Worm (Caenorhabditis elegans): Measurements from ENCODE around the gene znf-782.

The znf-782 gene

ce11 chrIV:1035108-1035507 lies 32.2 kb downstream of the znf-782 start (continued):
- TF ChIP-seq nhr-20 (tag; optimal IDR thresholded peaks at IDR 0.05) (peak; percentile 3), blmp-1 (tag; optimal IDR thresholded peaks at IDR 0.05) (peak; percentile 26), sup-37 (GFP tag; optimal IDR thresholded peaks at IDR 0.05) (no peak), lin-39 (tag; optimal IDR thresholded peaks at IDR 0.05) (no peak), ceh-82 (tag; optimal IDR thresholded peaks at IDR 0.05) (no peak), lin-35 (GFP tag; optimal IDR thresholded peaks at IDR 0.05) (peak in 1 of 2 experiments; percentile 51), nhr-11 (tag; optimal IDR thresholded peaks at IDR 0.05) (no peak), nhr-84 (tag; optimal IDR thresholded peaks at IDR 0.05) (no peak), rnt-1 (tag; optimal IDR thresholded peaks at IDR 0.05) (no peak), nhr-77 (tag; optimal IDR thresholded peaks at IDR 0.05) (no peak), irx-1 (tag; optimal IDR thresholded peaks at IDR 0.05) (no peak), ceh-88 (GFP tag; IDR thresholded peaks at IDR 0.05) (no peak), nhr-19 (GFP tag; conservative IDR thresholded peaks at IDR 0.05) (no peak), efl-1 (optimal IDR thresholded peaks at IDR 0.05) (no peak), efl-1 (GFP tag; optimal IDR thresholded peaks at IDR 0.05 in 1 of 2) (peak in 1 of 2 experiments; percentile 90), fkh-8 (tag; optimal IDR thresholded peaks at IDR 0.05) (no peak)

- no peak for TF ChIP-seq ceh-82 (tag; optimal IDR thresholded peaks at IDR 0.05)
- TF ChIP-seq hlh-4 (tag; optimal IDR thresholded peaks at IDR 0.05): no peak
- no peak for TF ChIP-seq pag-3 (tag; optimal IDR thresholded peaks at IDR 0.05; ENCODE audit: borderline replicate concordance, insufficient read depth)
- TF ChIP-seq blmp-1 (tag; optimal IDR thresholded peaks at IDR 0.05): no peak
- no peak for TF ChIP-seq efl-1 (optimal IDR thresholded peaks at IDR 0.05)
- TF ChIP-seq efl-1 (GFP tag; optimal IDR thresholded peaks at IDR 0.05 in 1 of 2): no peak
- no peak for TF ChIP-seq lin-15B (tag; optimal IDR thresholded peaks at IDR 0.05)
- no peak for TF ChIP-seq mab-9 (GFP tag; IDR thresholded peaks at IDR 0.05)
- no peak for TF ChIP-seq mep-1 (tag; optimal IDR thresholded peaks at IDR 0.05)
- TF ChIP-seq grh-1 (GFP tag; IDR thresholded peaks at IDR 0.05): no peak
Observed at ce11 chrIV:1029939-1030338, 37.4 kb downstream of the znf-782 start, which contains the start of gene abhd-14. abhd-14 (minus strand) TSS chrIV:1030039.

ce11 chrIV:1019801-1020200 lies 47.5 kb downstream of the znf-782 start:
- TF ChIP-seq nhr-85 (tag) (peak; percentile 50), ets-5 (GFP tag; IDR thresholded peaks at IDR 0.05) (no peak), snpc-4 (tag; optimal IDR thresholded peaks at IDR 0.05) (no peak)

- TF ChIP-seq nhr-84 (tag; optimal IDR thresholded peaks at IDR 0.05): no peak
- no peak for TF ChIP-seq efl-1 (optimal IDR thresholded peaks at IDR 0.05)
- peak in 1 of 2 experiments; percentile 26 for TF ChIP-seq efl-1 (GFP tag; optimal IDR thresholded peaks at IDR 0.05 in 1 of 2)
- no peak for TF ChIP-seq ztf-4 (tag; optimal IDR thresholded peaks at IDR 0.05)
- TF ChIP-seq nhr-77 (tag; optimal IDR thresholded peaks at IDR 0.05): no peak
Observed at ce11 chrIV:1015430-1015829, 51.9 kb downstream of the znf-782 start.

ce11 chrIV:1013233-1013798 lies 54.0 kb downstream of the znf-782 start:
- TF ChIP-seq nhr-90 (tag; optimal IDR thresholded peaks at IDR 0.05; ENCODE audit: poor library complexity) (no peak), efl-1 (optimal IDR thresholded peaks at IDR 0.05) (no peak), efl-1 (GFP tag; optimal IDR thresholded peaks at IDR 0.05 in 1 of 2) (peak in 1 of 2 experiments; percentile 74), nhr-85 (tag) (peak; percentile 61)

ce11 chrIV:1012447-1012846 lies 54.9 kb downstream of the znf-782 start, which contains the start of gene rbm-39:
rbm-39 (plus strand) TSS chrIV:1012624.
- TF ChIP-seq lin-35 (GFP tag; optimal IDR thresholded peaks at IDR 0.05): peak; percentile 88 to 90
- TF ChIP-seq unc-98 (GFP tag; IDR thresholded peaks at IDR 0.05): no peak
- peak; percentile 91 for TF ChIP-seq mep-1 (tag; optimal IDR thresholded peaks at IDR 0.05)
- peak in 1 of 2 experiments; percentile 34 for TF ChIP-seq ztf-11 (tag; optimal IDR thresholded peaks at IDR 0.05)
- no peak for TF ChIP-seq efl-3 (GFP tag; optimal IDR thresholded peaks at IDR 0.05)
- TF ChIP-seq jun-1 (tag; optimal IDR thresholded peaks at IDR 0.05): peak; percentile 81
- peak; percentile 90 for TF ChIP-seq lin-13 (GFP tag; optimal IDR thresholded peaks at IDR 0.05)
- peak; percentile 49 for TF ChIP-seq ztf-4 (tag; optimal IDR thresholded peaks at IDR 0.05)
- TF ChIP-seq nhr-19 (GFP tag; conservative IDR thresholded peaks at IDR 0.05): peak; percentile 83
- TF ChIP-seq ets-5 (GFP tag; IDR thresholded peaks at IDR 0.05): no peak
- peak; percentile 69 for TF ChIP-seq nhr-90 (tag; optimal IDR thresholded peaks at IDR 0.05; ENCODE audit: poor library complexity)
- peak; percentile 93 for TF ChIP-seq nhr-71 (tag; optimal IDR thresholded peaks at IDR 0.05)
- TF ChIP-seq aly-2 (tag; optimal IDR thresholded peaks at IDR 0.05): no peak
- TF ChIP-seq fkh-4 (tag; optimal IDR thresholded peaks at IDR 0.05; ENCODE audit: borderline replicate concordance): no peak
- TF ChIP-seq efl-1 (optimal IDR thresholded peaks at IDR 0.05): peak; percentile 86 to 88
- TF ChIP-seq efl-1 (GFP tag; optimal IDR thresholded peaks at IDR 0.05 in 1 of 2): peak; percentile 81 to 98
- TF ChIP-seq sox-4 (tag; optimal IDR thresholded peaks at IDR 0.05): peak; percentile 29
- TF ChIP-seq alr-1 (tag; optimal IDR thresholded peaks at IDR 0.05; ENCODE audit: borderline replicate concordance): no peak
- TF ChIP-seq ceh-88 (GFP tag; IDR thresholded peaks at IDR 0.05): peak; percentile 40; the same call in 1 of the 2 replicates
- peak; percentile 83 for TF ChIP-seq nhr-20 (tag; optimal IDR thresholded peaks at IDR 0.05)
- TF ChIP-seq Y116A8C.19 (tag; optimal IDR thresholded peaks at IDR 0.05; ENCODE audit: borderline replicate concordance): no peak
- TF ChIP-seq ama-1 (optimal IDR thresholded peaks at IDR 0.05): peak; percentile 57
- TF ChIP-seq xbp-1 (tag; optimal IDR thresholded peaks at IDR 0.05): peak; percentile 86

Measured in whole organism, L1 larva.